Worm (Caenorhabditis elegans): ENCODE data around the gene tbc-1.

DNA sequence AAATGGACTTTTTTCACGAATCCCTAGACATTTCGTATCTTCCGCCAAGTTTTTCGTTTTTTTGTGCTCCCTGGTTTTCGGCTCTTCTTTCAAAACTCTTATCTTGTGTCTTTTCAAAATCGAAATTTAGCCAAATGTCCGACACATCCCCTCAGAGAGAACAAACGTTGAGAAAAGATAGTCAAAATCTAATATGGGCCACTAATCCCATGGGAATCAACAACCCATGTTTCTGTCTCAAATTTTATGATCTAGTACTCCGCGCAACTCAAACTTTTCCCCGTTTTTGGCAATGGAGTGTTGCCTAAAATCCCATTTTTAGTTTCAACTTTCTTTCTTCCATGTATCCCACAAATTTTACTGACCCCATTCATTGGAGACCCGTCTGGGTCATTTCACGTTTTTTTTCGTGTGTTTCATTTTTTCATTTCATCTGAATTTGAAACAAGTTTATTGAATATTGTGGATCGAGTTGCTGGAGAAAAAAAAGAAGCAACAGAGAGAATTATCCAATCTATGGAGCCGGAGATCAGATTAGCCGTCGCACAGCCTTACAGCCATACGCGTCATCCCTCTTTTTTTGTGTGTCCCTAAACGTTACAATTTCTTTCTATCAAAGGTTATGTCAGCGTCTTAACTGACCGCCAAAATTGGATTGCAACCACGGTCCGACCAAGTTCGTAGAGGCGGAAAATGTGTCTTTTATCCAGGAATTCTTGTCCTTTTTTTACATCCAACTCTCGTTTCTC is 41.1 kb downstream of the tbc-1 start:
- TF ChIP-seq unc-62 (GFP tag; optimal IDR thresholded peaks at IDR 0.05), result no peak
- TF ChIP-seq efl-1 (optimal IDR thresholded peaks at IDR 0.05), result no peak
- no peak for TF ChIP-seq efl-1 (GFP tag; optimal IDR thresholded peaks at IDR 0.05 in 1 of 2)
- TF ChIP-seq ces-1 (GFP tag; optimal IDR thresholded peaks at IDR 0.05), result no peak
- no peak for TF ChIP-seq sptf-1 (tag; optimal IDR thresholded peaks at IDR 0.05)
- no peak for TF ChIP-seq ama-1 (optimal IDR thresholded peaks at IDR 0.05)
